Fruit fly (Drosophila melanogaster): ENCODE data around the gene CG8852.

Gene CG8852

DNA sequence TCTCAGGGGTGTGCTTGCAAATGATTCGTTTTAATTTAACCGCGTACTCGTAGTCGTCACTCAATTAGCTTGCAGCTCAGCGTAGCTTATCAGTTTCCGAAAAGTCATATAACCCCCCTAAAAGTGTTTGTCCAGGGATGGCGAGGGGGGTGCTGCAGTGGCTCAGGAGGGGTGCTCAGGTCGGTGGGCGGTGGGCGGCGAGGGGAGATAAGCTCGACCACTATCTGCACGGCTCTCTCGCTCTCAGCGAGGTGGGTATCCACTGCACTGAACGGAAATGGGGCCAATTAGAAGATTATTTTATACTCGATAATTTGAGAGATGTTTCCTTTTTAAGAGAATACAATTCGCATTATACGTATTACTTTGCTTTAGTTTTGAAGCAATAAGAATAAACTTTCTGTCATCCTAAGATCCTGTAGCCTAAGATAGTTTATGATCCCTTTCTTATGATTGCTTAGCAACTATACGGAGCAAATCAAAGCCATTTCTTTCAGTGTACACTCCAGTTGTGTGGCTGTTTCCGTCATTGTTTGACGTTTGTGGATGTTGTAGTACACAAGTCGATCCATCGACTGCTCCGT lies 48.3 kb downstream of the CG8852 start (continued):
- TF ChIP-seq CG34406 (GFP tag; optimal IDR thresholded peaks at IDR 0.05) (peak; percentile 26), Gug (GFP tag; IDR thresholded peaks at IDR 0.05) (no peak), CG15336 (GFP tag; IDR thresholded peaks at IDR 0.05) (peak; percentile 63), ss (GFP tag; optimal IDR thresholded peaks at IDR 0.05) (no peak), vri (GFP tag; optimal IDR thresholded peaks at IDR 0.05) (peak; percentile 27), Sox102F (GFP tag; optimal IDR thresholded peaks at IDR 0.05) (peak; percentile 46), Hr39 (GFP tag; optimal IDR thresholded peaks at IDR 0.05) (peak; percentile 71), CG8119 (GFP tag; IDR thresholded peaks at IDR 0.05) (peak; percentile 63), esn (GFP tag; optimal IDR thresholded peaks at IDR 0.05) (peak; percentile 50), CG6163 (GFP tag; IDR thresholded peaks at IDR 0.05) (peak; percentile 42; the same call in 2 of the 3 replicates), Blimp-1 (GFP tag; optimal IDR thresholded peaks at IDR 0.05) (peak; percentile 35), OdsH (GFP tag; optimal IDR thresholded peaks at IDR 0.05) (peak; percentile 45), Ets21C (GFP tag; optimal IDR thresholded peaks at IDR 0.05) (peak; percentile 40), fkh (GFP tag; optimal IDR thresholded peaks at IDR 0.05) (peak; percentile 76), Sox14 (GFP tag; optimal IDR thresholded peaks at IDR 0.05) (peak; percentile 50), Eip93F (GFP tag; optimal IDR thresholded peaks at IDR 0.05) (no peak), CG31627 (GFP tag; optimal IDR thresholded peaks at IDR 0.05) (peak; percentile 69), CG1621 (tag; optimal IDR thresholded peaks at IDR 0.05) (no peak), CG11762 (GFP tag; optimal IDR thresholded peaks at IDR 0.05; ENCODE audit: insufficient read depth) (peak; percentile 20), lz (GFP tag; optimal IDR thresholded peaks at IDR 0.05) (peak; percentile 55), net (GFP tag; optimal IDR thresholded peaks at IDR 0.05) (no peak), CG8632 (GFP tag; optimal IDR thresholded peaks at IDR 0.05) (peak; percentile 5), CG6854 (GFP tag; optimal IDR thresholded peaks at IDR 0.05) (no peak), CG10631 (GFP tag; optimal IDR thresholded peaks at IDR 0.05) (peak; percentile 6), CG16779 (tag; optimal IDR thresholded peaks at IDR 0.05) (no peak), Smox (GFP tag; optimal IDR thresholded peaks at IDR 0.05) (peak; percentile 45), CG3919 (GFP tag; optimal IDR thresholded peaks at IDR 0.05) (peak; percentile 27), fd85E (GFP tag; optimal IDR thresholded peaks at IDR 0.05) (no peak), CG4318 (GFP tag; optimal IDR thresholded peaks at IDR 0.05) (peak; percentile 5), Met (GFP tag; optimal IDR thresholded peaks at IDR 0.05) (peak; percentile 50), Hr38 (GFP tag; optimal IDR thresholded peaks at IDR 0.05) (no peak), Lpt (GFP tag; optimal IDR thresholded peaks at IDR 0.05) (no peak), dsx (GFP tag; optimal IDR thresholded peaks at IDR 0.05; ENCODE audit: poor library complexity, severe bottlenecking) (no peak), pdm3 (GFP tag; optimal IDR thresholded peaks at IDR 0.05) (peak; percentile 48), CG6276 (GFP tag; optimal IDR thresholded peaks at IDR 0.05) (no peak), Eip75B (GFP tag; optimal IDR thresholded peaks at IDR 0.05) (peak; percentile 6), topi (GFP tag; optimal IDR thresholded peaks at IDR 0.05) (peak; percentile 56), acj6 (GFP tag; optimal IDR thresholded peaks at IDR 0.05) (peak; percentile 49)

DNA sequence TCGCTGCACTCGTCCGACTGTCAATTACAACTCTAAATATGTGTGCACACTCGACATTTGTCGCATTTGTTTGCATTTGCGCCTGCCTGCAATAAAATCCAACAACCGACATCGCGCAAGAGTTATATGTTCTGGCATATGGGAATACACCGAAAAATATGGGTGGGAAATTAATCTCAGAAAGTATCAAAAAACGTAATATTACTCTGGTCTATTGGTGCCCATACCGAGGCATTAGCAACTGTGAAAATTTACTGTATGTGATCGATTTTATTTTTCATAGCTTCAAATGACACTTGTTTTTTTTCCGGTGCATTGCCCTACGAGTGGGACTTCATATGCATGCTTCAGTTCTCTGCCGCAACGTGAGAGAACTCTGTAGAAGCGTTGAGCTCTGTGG lies 49.0 kb downstream of the CG8852 start:
- no peak for TF ChIP-seq dac (GFP tag; optimal IDR thresholded peaks at IDR 0.05)
- TF ChIP-seq CG8119 (GFP tag; IDR thresholded peaks at IDR 0.05): peak; percentile 61; the same call in 2 of the 3 replicates
- TF ChIP-seq topi (GFP tag; optimal IDR thresholded peaks at IDR 0.05): peak; percentile 47
- TF ChIP-seq acj6 (GFP tag; optimal IDR thresholded peaks at IDR 0.05): peak; percentile 39
- peak; percentile 28 for TF ChIP-seq CG10669 (GFP tag; optimal IDR thresholded peaks at IDR 0.05)
- no peak for TF ChIP-seq Hr38 (GFP tag; optimal IDR thresholded peaks at IDR 0.05)
- peak; percentile 19 for TF ChIP-seq dsx (GFP tag; optimal IDR thresholded peaks at IDR 0.05; ENCODE audit: poor library complexity, severe bottlenecking)
- TF ChIP-seq OdsH (GFP tag; optimal IDR thresholded peaks at IDR 0.05): peak; percentile 68
- peak; percentile 67 for TF ChIP-seq CG3919 (GFP tag; optimal IDR thresholded peaks at IDR 0.05)
- TF ChIP-seq CG31627 (GFP tag; optimal IDR thresholded peaks at IDR 0.05): peak; percentile 61
- peak; percentile 39 for TF ChIP-seq fd59A (GFP tag; optimal IDR thresholded peaks at IDR 0.05)
- peak; percentile 58 for TF ChIP-seq Ets96B (tag; optimal IDR thresholded peaks at IDR 0.05)
- TF ChIP-seq CG11294 (GFP tag; IDR thresholded peaks at IDR 0.05): no peak
- TF ChIP-seq CG32006 (GFP tag; optimal IDR thresholded peaks at IDR 0.05): peak; percentile 64
- peak; percentile 80 for TF ChIP-seq eg (GFP tag; IDR thresholded peaks at IDR 0.05)
- TF ChIP-seq CG6808 (GFP tag; optimal IDR thresholded peaks at IDR 0.05): no peak
- TF ChIP-seq Met (GFP tag; optimal IDR thresholded peaks at IDR 0.05): no peak
- peak; percentile 52 for TF ChIP-seq CG4318 (GFP tag; optimal IDR thresholded peaks at IDR 0.05)
- TF ChIP-seq vri (GFP tag; optimal IDR thresholded peaks at IDR 0.05): no peak
- TF ChIP-seq CG10631 (GFP tag; optimal IDR thresholded peaks at IDR 0.05): peak; percentile 52
- TF ChIP-seq CG8632 (GFP tag; optimal IDR thresholded peaks at IDR 0.05): peak; percentile 12
- peak; percentile 54 for TF ChIP-seq pdm3 (GFP tag; optimal IDR thresholded peaks at IDR 0.05)
- TF ChIP-seq CG7368 (GFP tag; optimal IDR thresholded peaks at IDR 0.05): peak; percentile 40
- no peak for TF ChIP-seq CG16779 (tag; optimal IDR thresholded peaks at IDR 0.05)
- no peak for TF ChIP-seq CG6854 (GFP tag; optimal IDR thresholded peaks at IDR 0.05)
- peak; percentile 14 for TF ChIP-seq Sox15 (GFP tag; optimal IDR thresholded peaks at IDR 0.05)
- TF ChIP-seq Gug (GFP tag; IDR thresholded peaks at IDR 0.05): peak; percentile 76; the same call in 1 of the 2 replicates

Measured in whole organism, prepupa.